Fruit fly (Drosophila melanogaster) whole organism, prepupa: ENCODE measurements around the gene CG2617.

Source experiments
- CG10631 ChIP-seq: fragments of 200-800 bp; sonication (Bioruptor generic); optimal IDR thresholded peaks from 2 replicates; lab custom pipeline; 2016; ENCODE audit warnings: missing biosample characterization, missing genetic modification characterization
- CG10669 ChIP-seq: fragments of 200-800 bp; sonication (Bioruptor generic); optimal IDR thresholded peaks from 3 replicates; lab custom pipeline; 2018; ENCODE audit warnings: missing biosample characterization, mild to moderate bottlenecking, missing genetic modification characterization, moderate library complexity
- CG11294 ChIP-seq: fragments of 200-800 bp; sonication (Bioruptor generic); IDR thresholded peaks from 2 replicates; pipeline ENCODE4 v1.3.6; 2022; ENCODE audit warnings: missing biosample characterization, missing genetic modification characterization
- CG11762 ChIP-seq: fragments of 200-800 bp; sonication (Bioruptor generic); optimal IDR thresholded peaks from 3 replicates; lab custom pipeline; 2016; ENCODE audit warnings: missing biosample characterization, missing genetic modification characterization; ENCODE audit not compliant: insufficient read depth
- CG1621 ChIP-seq: fragments of 200-800 bp; sonication (Bioruptor generic); optimal IDR thresholded peaks from 3 replicates; lab custom pipeline; 2018; ENCODE audit warnings: missing biosample characterization, mild to moderate bottlenecking, missing genetic modification characterization
- CG3032 ChIP-seq: fragments of 200-800 bp; optimal IDR thresholded peaks from 2 replicates; lab custom pipeline; 2019; ENCODE audit warnings: missing biosample characterization, mild to moderate bottlenecking, missing genetic modification characterization, moderate library complexity
- CG31627 ChIP-seq: fragments of 200-800 bp; sonication (Bioruptor generic); optimal IDR thresholded peaks from 3 replicates; lab custom pipeline; 2016; ENCODE audit warnings: missing biosample characterization, missing genetic modification characterization
- CG34406 ChIP-seq: fragments of 200-800 bp; sonication (Bioruptor generic); optimal IDR thresholded peaks from 3 replicates; lab custom pipeline; 2016; ENCODE audit warnings: missing biosample characterization, missing genetic modification characterization
- CG3919 ChIP-seq: fragments of 200-800 bp; sonication (Bioruptor generic); optimal IDR thresholded peaks from 3 replicates; lab custom pipeline; 2016; ENCODE audit warnings: missing biosample characterization, missing genetic modification characterization
- CG4318 ChIP-seq: fragments of 200-800 bp; sonication (Bioruptor generic); optimal IDR thresholded peaks from 3 replicates; lab custom pipeline; 2017; ENCODE audit warnings: missing biosample characterization, mild to moderate bottlenecking, missing genetic modification characterization
- CG6276 ChIP-seq: fragments of 200-800 bp; sonication (Bioruptor generic); optimal IDR thresholded peaks from 2 replicates; lab custom pipeline; 2017; ENCODE audit warnings: missing biosample characterization, mild to moderate bottlenecking, missing genetic modification characterization
- CG6792 ChIP-seq: fragments of 200-800 bp; sonication (Bioruptor generic); optimal IDR thresholded peaks from 3 replicates; lab custom pipeline; 2016; ENCODE audit warnings: missing biosample characterization, missing genetic modification characterization
- CG6808 ChIP-seq: fragments of 200-800 bp; sonication (Bioruptor generic); optimal IDR thresholded peaks from 3 replicates; lab custom pipeline; 2017; ENCODE audit warnings: missing biosample characterization, missing genetic modification characterization, mild to moderate bottlenecking, moderate library complexity, missing genetic modification reagents
- CG6854 ChIP-seq: fragments of 200-800 bp; sonication (Bioruptor generic); optimal IDR thresholded peaks from 2 replicates; lab custom pipeline; 2017; ENCODE audit warnings: missing biosample characterization, mild to moderate bottlenecking, missing genetic modification characterization
- CG8119 ChIP-seq: fragments of 200-800 bp; sonication (Bioruptor generic); IDR thresholded peaks from 3 replicates; pipeline ENCODE4 v1.3.6; 2022; ENCODE audit warnings: missing biosample characterization, missing genetic modification characterization
- CG8319 ChIP-seq: fragments of 200-800 bp; sonication (Bioruptor generic); optimal IDR thresholded peaks from 3 replicates; lab custom pipeline; 2016; ENCODE audit warnings: missing biosample characterization, missing genetic modification characterization
- CG8632 ChIP-seq: fragments of 200-800 bp; sonication (Bioruptor generic); optimal IDR thresholded peaks from 3 replicates; lab custom pipeline; 2016; ENCODE audit warnings: missing biosample characterization, missing genetic modification characterization
- CG9139 ChIP-seq: fragments of 200-800 bp; sonication (Bioruptor generic); optimal IDR thresholded peaks from 3 replicates; lab custom pipeline; 2017; ENCODE audit warnings: missing biosample characterization, mild to moderate bottlenecking, missing genetic modification characterization
- Eip75B ChIP-seq: fragments of 200-800 bp; sonication (Bioruptor generic); optimal IDR thresholded peaks from 3 replicates; lab custom pipeline; 2016; ENCODE audit warnings: missing biosample characterization, missing genetic modification characterization
- Eip78C ChIP-seq: fragments of 200-800 bp; sonication (Bioruptor generic); peaks from one replicate; lab custom pipeline; 2016; ENCODE audit warnings: missing biosample characterization, missing genetic modification characterization
- Eip93F ChIP-seq: fragments of 200-800 bp; sonication (Bioruptor generic); optimal IDR thresholded peaks from 2 replicates; lab custom pipeline; 2016; ENCODE audit warnings: missing biosample characterization, mild to moderate bottlenecking, missing genetic modification characterization
- Ets21C ChIP-seq: fragments of 200-800 bp; sonication (Bioruptor generic); optimal IDR thresholded peaks from 3 replicates; lab custom pipeline; 2016; ENCODE audit warnings: missing biosample characterization, missing genetic modification characterization
- Ets96B ChIP-seq: fragments of 200-800 bp; optimal IDR thresholded peaks from 2 replicates; lab custom pipeline; 2019; ENCODE audit warnings: missing biosample characterization, mild to moderate bottlenecking, missing genetic modification characterization, moderate library complexity
- Hr38 ChIP-seq: sonication (Bioruptor generic); optimal IDR thresholded peaks from 2 replicates; lab custom pipeline; 2016; ENCODE audit warnings: missing biosample characterization, missing genetic modification characterization
- Hr39 ChIP-seq: fragments of 200-800 bp; sonication (Bioruptor generic); optimal IDR thresholded peaks from 2 replicates; lab custom pipeline; 2016; ENCODE audit warnings: missing biosample characterization, missing genetic modification characterization
- Hr4 ChIP-seq: fragments of 200-800 bp; sonication (Bioruptor generic); optimal IDR thresholded peaks from 3 replicates; lab custom pipeline; 2016; ENCODE audit warnings: missing biosample characterization, missing genetic modification characterization
- Lpt ChIP-seq: fragments of 200-800 bp; sonication (Bioruptor generic); optimal IDR thresholded peaks from 3 replicates; lab custom pipeline; 2016; ENCODE audit warnings: missing biosample characterization, missing genetic modification characterization
- OdsH ChIP-seq: fragments of 200-800 bp; sonication (Bioruptor generic); optimal IDR thresholded peaks from 3 replicates; lab custom pipeline; 2016; ENCODE audit warnings: missing biosample characterization, missing genetic modification characterization
- Smox ChIP-seq: fragments of 200-800 bp; sonication (Bioruptor generic); optimal IDR thresholded peaks from 3 replicates; lab custom pipeline; 2016; ENCODE audit warnings: missing biosample characterization, missing genetic modification characterization
- Sox14 ChIP-seq: fragments of 200-800 bp; sonication (Bioruptor generic); optimal IDR thresholded peaks from 3 replicates; lab custom pipeline; 2016; ENCODE audit warnings: missing biosample characterization, missing genetic modification characterization
- Sox15 ChIP-seq: fragments of 200-800 bp; sonication (Bioruptor generic); optimal IDR thresholded peaks from 3 replicates; lab custom pipeline; 2016; ENCODE audit warnings: missing biosample characterization, missing genetic modification characterization
- acj6 ChIP-seq: fragments of 200-800 bp; sonication (Bioruptor generic); optimal IDR thresholded peaks from 3 replicates; lab custom pipeline; 2016; ENCODE audit warnings: missing biosample characterization, missing genetic modification characterization
- dac ChIP-seq: fragments of 200-800 bp; sonication (Bioruptor generic); optimal IDR thresholded peaks from 2 replicates; lab custom pipeline; 2017; ENCODE audit warnings: missing biosample characterization, mild to moderate bottlenecking, missing genetic modification characterization
- dsx ChIP-seq: fragments of 200-800 bp; optimal IDR thresholded peaks from 3 replicates; lab custom pipeline; 2019; ENCODE audit warnings: missing biosample characterization, mild to moderate bottlenecking, missing genetic modification characterization, moderate library complexity; ENCODE audit not compliant: poor library complexity, severe bottlenecking
- esn ChIP-seq: fragments of 200-800 bp; sonication (Bioruptor generic); optimal IDR thresholded peaks from 2 replicates; lab custom pipeline; 2016; ENCODE audit warnings: missing biosample characterization, mild to moderate bottlenecking, missing genetic modification characterization, moderate library complexity
- fd85E ChIP-seq: fragments of 200-800 bp; sonication (Bioruptor generic); optimal IDR thresholded peaks from 3 replicates; lab custom pipeline; 2016; ENCODE audit warnings: missing biosample characterization, missing genetic modification characterization
- fkh ChIP-seq: fragments of 200-800 bp; sonication (Bioruptor generic); optimal IDR thresholded peaks from 3 replicates; lab custom pipeline; 2017; ENCODE audit warnings: missing biosample characterization, mild to moderate bottlenecking, missing genetic modification characterization, moderate library complexity
- lz ChIP-seq: fragments of 200-800 bp; sonication (Bioruptor generic); optimal IDR thresholded peaks from 3 replicates; lab custom pipeline; 2016; ENCODE audit warnings: missing biosample characterization, missing genetic modification characterization
- net ChIP-seq: fragments of 200-800 bp; sonication (Bioruptor generic); optimal IDR thresholded peaks from 3 replicates; lab custom pipeline; 2016; ENCODE audit warnings: missing biosample characterization, missing genetic modification characterization
- spab ChIP-seq: fragments of 200-800 bp; sonication (Bioruptor generic); optimal IDR thresholded peaks from 2 replicates; lab custom pipeline; 2017; ENCODE audit warnings: missing biosample characterization, mild to moderate bottlenecking, missing genetic modification characterization, missing genetic modification reagents
- ss ChIP-seq, 2 experiments: fragments of 200-800 bp; sonication (Bioruptor generic); optimal IDR thresholded peaks; 2 replicates in 1 of 2; 3 replicates in 1 of 2; lab custom pipeline; 2017 to 2018; ENCODE audit warnings: mild to moderate bottlenecking in 2 of 2, missing biosample characterization in 2 of 2, missing genetic modification characterization in 2 of 2, moderate library complexity in 1 of 2
- topi ChIP-seq: fragments of 200-800 bp; sonication (Bioruptor generic); optimal IDR thresholded peaks from 3 replicates; lab custom pipeline; 2016; ENCODE audit warnings: missing biosample characterization, missing genetic modification characterization

The CG2617 gene

DNA sequence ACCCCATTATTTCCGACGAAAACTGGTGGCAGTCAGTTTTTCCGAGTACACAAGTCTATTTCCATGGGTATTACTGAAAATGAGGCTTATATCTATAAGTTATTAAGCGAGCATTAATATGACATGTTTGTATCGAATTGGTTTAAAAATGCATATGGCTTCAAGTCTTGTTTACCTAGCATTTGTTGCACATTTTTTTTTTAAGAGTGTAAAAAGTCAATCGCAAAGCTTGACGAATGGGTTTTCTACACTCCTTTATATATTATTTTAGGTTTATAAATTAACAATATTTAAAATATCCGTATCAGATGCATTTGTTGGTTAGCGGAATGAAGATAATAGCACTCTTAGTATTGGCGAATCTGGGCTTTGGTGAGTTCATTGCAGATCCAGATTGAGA, 42.3 kb upstream of the CG2617 start, which contains the start of gene CG31680:
Gene CG31680, plus strand, starts transcription at position 301 of the 400 bp plus-strand sequence.
- TF ChIP-seq CG11762 (GFP tag; lab: Kevin White, UChicago) (no peak), CG10631 (GFP tag; lab: Kevin White, UChicago) (no peak), CG11294 (GFP tag; lab: Robert Waterston, UW) (no peak), CG34406 (GFP tag; lab: Kevin White, UChicago) (no peak), Lpt (GFP tag; lab: Kevin White, UChicago) (no peak), CG1621 (tag; lab: Kevin White, UChicago) (no peak), OdsH (GFP tag; lab: Kevin White, UChicago) (no peak), Eip75B (GFP tag; lab: Kevin White, UChicago) (no peak)

DNA sequence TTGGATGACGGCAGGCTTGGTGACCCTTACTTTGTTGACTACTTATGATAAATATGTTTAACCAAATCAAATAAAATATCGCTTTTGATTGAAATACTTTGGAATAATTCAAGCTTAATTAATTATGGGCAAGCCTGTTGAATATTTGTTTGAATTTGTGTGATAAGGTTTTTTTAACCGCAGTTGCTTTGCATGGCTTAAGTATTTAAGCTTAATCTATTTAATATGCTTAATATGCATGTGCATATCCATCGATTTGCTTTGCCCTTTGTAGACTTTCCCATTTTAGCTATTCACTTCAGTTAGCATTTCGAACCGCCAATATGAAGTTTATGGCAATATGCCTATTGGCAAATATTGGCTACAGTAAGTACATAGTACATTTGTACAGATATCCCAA, 41.6 kb upstream of the CG2617 start, which contains the start of gene Sfp38D:
Gene Sfp38D, plus strand, starts transcription at position 301 of the 400 bp plus-strand sequence.
- TF ChIP-seq CG3919 (no peak), CG9139 (GFP tag; lab: Kevin White, UChicago) (no peak), CG31627 (GFP tag; lab: Kevin White, UChicago) (no peak), esn (no peak), lz (GFP tag; lab: Kevin White, UChicago) (no peak), CG8632 (GFP tag; lab: Kevin White, UChicago) (no peak), Sox14 (no peak), topi (GFP tag; lab: Kevin White, UChicago) (no peak), CG6854 (GFP tag; lab: Kevin White, UChicago) (no peak)

DNA sequence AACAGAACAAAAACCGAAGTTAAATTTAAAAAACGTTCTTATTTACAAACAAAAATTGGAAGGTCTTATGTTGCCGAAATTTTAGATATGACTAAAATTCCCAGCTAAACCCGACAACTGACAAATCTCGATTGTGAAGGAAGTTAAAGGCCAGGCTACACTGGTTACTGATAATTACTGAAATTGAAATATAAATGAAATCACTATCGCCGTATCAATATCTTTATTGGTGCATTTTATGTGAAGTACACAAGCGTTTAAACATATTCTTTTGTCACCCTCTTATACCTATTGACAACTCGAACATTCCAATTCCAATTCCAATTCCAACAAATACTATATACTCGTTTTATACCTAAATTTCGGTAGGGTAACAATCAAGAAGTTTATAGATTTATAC, 39.0 kb upstream of the CG2617 start, which contains the start of gene CG17470:
Gene CG17470, minus strand, starts transcription at position 101 of the 400 bp plus-strand sequence.
- TF ChIP-seq CG6854 (GFP tag; lab: Kevin White, UChicago) (no peak), acj6 (GFP tag; lab: Kevin White, UChicago) (no peak), Ets96B (no peak), CG6276 (GFP tag; lab: Kevin White, UChicago) (no peak), spab (GFP tag; lab: Kevin White, UChicago) (no peak), ss (GFP tag; optimal IDR thresholded peaks at IDR 0.05; lab: Kevin White, UChicago) (no peak), CG9139 (GFP tag; lab: Kevin White, UChicago) (no peak), CG34406 (GFP tag; lab: Kevin White, UChicago) (no peak), net (no peak), Eip93F (GFP tag; lab: Kevin White, UChicago) (no peak), topi (GFP tag; lab: Kevin White, UChicago) (no peak), CG3032 (tag; lab: Kevin White, UChicago) (no peak)

DNA sequence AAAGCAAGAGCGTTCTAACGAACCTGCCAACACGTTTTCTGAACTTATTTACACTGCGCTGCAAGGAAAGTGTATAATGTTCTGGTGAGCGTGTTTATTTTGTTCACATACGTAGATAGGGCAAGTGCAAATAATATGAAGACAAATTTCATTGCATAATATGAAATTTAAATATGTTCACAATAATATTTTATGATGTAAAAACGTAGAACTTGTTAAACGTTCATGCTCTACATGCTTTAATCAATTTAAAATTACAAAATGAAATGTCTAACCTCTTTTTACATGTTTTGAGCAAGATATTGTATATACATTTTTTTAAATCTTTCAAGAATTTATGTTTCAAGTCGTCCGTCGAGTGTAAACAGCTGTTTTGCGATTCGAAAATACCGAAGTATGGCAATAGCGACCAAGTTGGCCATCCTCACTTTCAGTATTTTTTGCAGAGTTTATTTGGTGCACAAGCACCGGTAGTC, 36.7 kb upstream of the CG2617 start, which contains the start of the genes phr6-4 and CG2608:
Gene phr6-4, minus strand, starts transcription at position 398 of the 476 bp plus-strand sequence.
Gene CG2608, plus strand, starts transcription at position 429 of the 476 bp plus-strand sequence.
- no peak for TF ChIP-seq CG4318
- TF ChIP-seq fkh (GFP tag; lab: Kevin White, UChicago): peak; percentile 89
- TF ChIP-seq net: peak; percentile 94
- no peak for TF ChIP-seq CG6276 (GFP tag; lab: Kevin White, UChicago)
- peak; percentile 93 for TF ChIP-seq Hr39 (GFP tag; lab: Kevin White, UChicago)
- TF ChIP-seq CG11294 (GFP tag; lab: Robert Waterston, UW): peak; percentile 85
- TF ChIP-seq CG6808 (GFP tag; lab: Kevin White, UChicago): peak; percentile 92
- peak; percentile 98 for TF ChIP-seq Eip78C (GFP tag; lab: Kevin White, UChicago)
- TF ChIP-seq Eip75B (GFP tag; lab: Kevin White, UChicago): peak; percentile 93
- peak; percentile 94 for TF ChIP-seq Sox14
- peak; percentile 96 for TF ChIP-seq esn
- TF ChIP-seq dac (GFP tag; lab: Kevin White, UChicago): peak; percentile 87
- peak; percentile 76 for TF ChIP-seq fd85E (GFP tag; lab: Kevin White, UChicago)
- peak; percentile 91 for TF ChIP-seq CG6792 (GFP tag; lab: Kevin White, UChicago)
- peak; percentile 95 for TF ChIP-seq Hr4 (GFP tag; lab: Kevin White, UChicago)
- peak; percentile 94 for TF ChIP-seq CG3919
- TF ChIP-seq Hr38: no peak
- peak; percentile 95 for TF ChIP-seq CG10631 (GFP tag; lab: Kevin White, UChicago)
- TF ChIP-seq CG11762 (GFP tag; lab: Kevin White, UChicago): peak; percentile 89
- TF ChIP-seq CG8319 (GFP tag; lab: Kevin White, UChicago): peak; percentile 88
- peak; percentile 93 for TF ChIP-seq Ets96B
- TF ChIP-seq dsx (GFP tag; lab: Kevin White, UChicago): peak; percentile 92
- TF ChIP-seq Lpt (GFP tag; lab: Kevin White, UChicago): peak; percentile 91
- TF ChIP-seq CG10669 (GFP tag; lab: Kevin White, UChicago): peak; percentile 93
- peak; percentile 88 for TF ChIP-seq CG6854 (GFP tag; lab: Kevin White, UChicago)
- TF ChIP-seq CG8119: peak; percentile 95
- peak; percentile 70 for TF ChIP-seq Eip93F (GFP tag; lab: Kevin White, UChicago)
- peak; percentile 89 for TF ChIP-seq CG9139 (GFP tag; lab: Kevin White, UChicago)
- TF ChIP-seq Ets21C (GFP tag; lab: Kevin White, UChicago): peak; percentile 87
- TF ChIP-seq Smox (GFP tag; lab: Kevin White, UChicago): peak; percentile 93
- peak; percentile 86 for TF ChIP-seq Sox15
